Worm (Caenorhabditis elegans) whole organism, L2 larva: ENCODE results near the gene Y37E11AL.12.

ENCODE experiments used
- C34F6.9 ChIP-seq: fragments of 150-350 bp; optimal IDR thresholded peaks from 2 replicates; lab custom pipeline; 2014; ENCODE audit warnings: missing biosample characterization, missing genetic modification characterization
- F13H6.1 ChIP-seq: sonication (generic microtip); optimal IDR thresholded peaks from 2 replicates; lab custom pipeline; 2016; ENCODE audit warnings: missing genetic modification characterization, missing compliant biosample characterization
- Y55F3AM.14 ChIP-seq: fragments of 200-800 bp; sonication (Bioruptor generic); optimal IDR thresholded peaks from 2 replicates; lab custom pipeline; 2018; ENCODE audit warnings: mild to moderate bottlenecking, missing genetic modification characterization, missing compliant biosample characterization
- ZK546.5 ChIP-seq: sonication (generic microtip); optimal IDR thresholded peaks from 2 replicates; lab custom pipeline; 2017; ENCODE audit warnings: missing biosample characterization, missing genetic modification characterization
- alr-1 ChIP-seq: fragments of 150-350 bp; optimal IDR thresholded peaks from 2 replicates; lab custom pipeline; 2014; ENCODE audit warnings: missing biosample characterization, missing genetic modification characterization
- aly-2 ChIP-seq: fragments of 150-350 bp; optimal IDR thresholded peaks from 2 replicates; lab custom pipeline; 2014; ENCODE audit warnings: missing biosample characterization, missing genetic modification characterization
- blmp-1 ChIP-seq: sonication (generic microtip); optimal IDR thresholded peaks from 2 replicates; lab custom pipeline; 2017; ENCODE audit warnings: missing genetic modification characterization, mild to moderate bottlenecking, missing compliant biosample characterization, antibody characterized with exemption, moderate library complexity; ENCODE audit not compliant: insufficient read depth
- ceh-16 ChIP-seq: fragments of 150-350 bp; optimal IDR thresholded peaks from 2 replicates; lab custom pipeline; 2014; ENCODE audit warnings: missing biosample characterization, missing genetic modification characterization
- ceh-82 ChIP-seq: fragments of 150-350 bp; optimal IDR thresholded peaks from 2 replicates; lab custom pipeline; 2014; ENCODE audit warnings: missing biosample characterization, missing genetic modification characterization
- crh-2 ChIP-seq: sonication (generic microtip); optimal IDR thresholded peaks from 2 replicates; lab custom pipeline; 2017; ENCODE audit warnings: missing biosample characterization, missing genetic modification characterization
- dmd-4 ChIP-seq: sonication (generic microtip); optimal IDR thresholded peaks from 2 replicates; lab custom pipeline; 2017; ENCODE audit warnings: missing biosample characterization, missing genetic modification characterization
- egl-27 ChIP-seq: sonication (generic microtip); optimal IDR thresholded peaks from 3 replicates; lab custom pipeline; 2017; ENCODE audit warnings: missing biosample characterization, missing genetic modification reagents, missing genetic modification characterization
- elt-1 ChIP-seq: fragments of 150-350 bp; optimal IDR thresholded peaks from 2 replicates; lab custom pipeline; 2014; ENCODE audit warnings: missing biosample characterization, missing genetic modification characterization
- elt-3 ChIP-seq: sonication (generic microtip); optimal IDR thresholded peaks from 2 replicates; lab custom pipeline; 2017; ENCODE audit warnings: missing biosample characterization, missing genetic modification characterization
- fos-1 ChIP-seq: fragments of 150-350 bp; optimal IDR thresholded peaks from 2 replicates; lab custom pipeline; 2014; ENCODE audit warnings: missing biosample characterization, missing genetic modification characterization
- gmeb-1 ChIP-seq: fragments of 150-350 bp; optimal IDR thresholded peaks from 2 replicates; lab custom pipeline; 2014; ENCODE audit warnings: missing biosample characterization, missing genetic modification characterization
- lin-13 ChIP-seq: fragments of 150-350 bp; optimal IDR thresholded peaks from 2 replicates; lab custom pipeline; 2014; ENCODE audit warnings: missing biosample characterization, missing genetic modification reagents, missing genetic modification characterization
- lin-39 ChIP-seq: fragments of 150-350 bp; optimal IDR thresholded peaks from 2 replicates; lab custom pipeline; 2014; ENCODE audit warnings: missing biosample characterization, missing genetic modification reagents, missing genetic modification characterization
- lsy-2 ChIP-seq, 2 experiments: fragments of 150-350 bp in 1 of 2; sonication (generic microtip) in 1 of 2; optimal IDR thresholded peaks; 2 replicates each; lab custom pipeline; 2014 to 2017; ENCODE audit warnings: missing biosample characterization in 2 of 2, missing genetic modification characterization in 2 of 2
- mbf-1 ChIP-seq: sonication (generic microtip); optimal IDR thresholded peaks from 2 replicates; lab custom pipeline; 2017; ENCODE audit warnings: missing biosample characterization, missing genetic modification characterization
- mdl-1 ChIP-seq, 2 experiments: fragments of 150-350 bp in 1 of 2; sonication (generic microtip) in 1 of 2; optimal IDR thresholded peaks; 2 replicates each; lab custom pipeline; 2017; ENCODE audit warnings: missing biosample characterization in 2 of 2, missing genetic modification characterization in 2 of 2
- nhr-10 ChIP-seq: sonication (generic microtip); optimal IDR thresholded peaks from 2 replicates; lab custom pipeline; 2017; ENCODE audit warnings: missing biosample characterization, missing genetic modification characterization
- nhr-11 ChIP-seq: fragments of 150-350 bp; optimal IDR thresholded peaks from 2 replicates; lab custom pipeline; 2014; ENCODE audit warnings: missing biosample characterization, missing genetic modification characterization
- nhr-12 ChIP-seq: fragments of 150-350 bp; optimal IDR thresholded peaks from 2 replicates; lab custom pipeline; 2014; ENCODE audit warnings: missing biosample characterization, missing genetic modification characterization
- nhr-129 ChIP-seq: fragments of 150-350 bp; optimal IDR thresholded peaks from 2 replicates; lab custom pipeline; 2014; ENCODE audit warnings: missing biosample characterization, missing genetic modification characterization
- nhr-21 ChIP-seq: fragments of 150-350 bp; optimal IDR thresholded peaks from 2 replicates; lab custom pipeline; 2014; ENCODE audit warnings: missing biosample characterization, missing genetic modification characterization
- nhr-23 ChIP-seq: fragments of 150-350 bp; optimal IDR thresholded peaks from 2 replicates; lab custom pipeline; 2014; ENCODE audit warnings: missing biosample characterization, missing genetic modification reagents, missing genetic modification characterization
- nhr-237 ChIP-seq: fragments of 150-350 bp; optimal IDR thresholded peaks from 2 replicates; lab custom pipeline; 2014; ENCODE audit warnings: missing biosample characterization, missing genetic modification characterization
- nhr-25 ChIP-seq: fragments of 150-350 bp; sonication (generic microtip); optimal IDR thresholded peaks from 3 replicates; lab custom pipeline; 2014; ENCODE audit warnings: missing biosample characterization, missing genetic modification characterization
- nhr-6 ChIP-seq: fragments of 150-350 bp; optimal IDR thresholded peaks from 2 replicates; lab custom pipeline; 2014; ENCODE audit warnings: missing biosample characterization, missing genetic modification characterization
- nhr-77 ChIP-seq: fragments of 150-350 bp; optimal IDR thresholded peaks from 2 replicates; lab custom pipeline; 2014; ENCODE audit warnings: missing biosample characterization, missing genetic modification characterization
- peb-1 ChIP-seq: fragments of 150-350 bp; optimal IDR thresholded peaks from 2 replicates; lab custom pipeline; 2014; ENCODE audit warnings: missing biosample characterization, missing genetic modification characterization
- sem-4 ChIP-seq: fragments of 150-350 bp; optimal IDR thresholded peaks from 2 replicates; lab custom pipeline; 2014; ENCODE audit warnings: missing biosample characterization, missing genetic modification reagents, missing genetic modification characterization
- sma-3 ChIP-seq: sonication (generic microtip); optimal IDR thresholded peaks from 2 replicates; lab custom pipeline; 2016; ENCODE audit warnings: missing genetic modification reagents, missing genetic modification characterization, missing compliant biosample characterization
- sma-9 ChIP-seq, 2 experiments: fragments of 150-350 bp in 1 of 2; sonication (generic microtip) in 1 of 2; optimal IDR thresholded peaks; 2 replicates each; lab custom pipeline; 2014 to 2016; ENCODE audit warnings: missing genetic modification characterization in 2 of 2, mild to moderate bottlenecking in 1 of 2, missing biosample characterization in 1 of 2, missing compliant biosample characterization in 1 of 2, missing genetic modification reagents in 1 of 2, moderate library complexity in 1 of 2
- snpc-4 ChIP-seq: fragments of 150-350 bp; optimal IDR thresholded peaks from 2 replicates; lab custom pipeline; 2014; ENCODE audit warnings: missing biosample characterization, missing genetic modification characterization
- unc-39 ChIP-seq: fragments of 150-350 bp; optimal IDR thresholded peaks from 2 replicates; lab custom pipeline; 2014; ENCODE audit warnings: missing biosample characterization, missing genetic modification characterization
- unc-55 ChIP-seq: fragments of 150-350 bp; sonication (generic microtip); optimal IDR thresholded peaks from 3 replicates; lab custom pipeline; 2014; ENCODE audit warnings: missing biosample characterization, missing genetic modification reagents, missing genetic modification characterization
- unc-62 ChIP-seq: fragments of 150-350 bp; optimal IDR thresholded peaks from 2 replicates; lab custom pipeline; 2014; ENCODE audit warnings: missing biosample characterization, missing genetic modification reagents, missing genetic modification characterization
- zag-1 ChIP-seq: fragments of 150-350 bp; optimal IDR thresholded peaks from 2 replicates; lab custom pipeline; 2014; ENCODE audit warnings: missing biosample characterization, missing genetic modification characterization
- ztf-1 ChIP-seq: fragments of 200-800 bp; sonication (Bioruptor generic); conservative IDR thresholded peaks from 2 replicates; pipeline ENCODE4 v1.3.6; 2022; ENCODE audit warnings: missing genetic modification characterization, missing compliant biosample characterization
- ztf-11 ChIP-seq: sonication (generic microtip); optimal IDR thresholded peaks from 2 replicates; lab custom pipeline; 2017; ENCODE audit warnings: missing biosample characterization, missing genetic modification characterization
- ztf-4 ChIP-seq: fragments of 150-350 bp; optimal IDR thresholded peaks from 2 replicates; lab custom pipeline; 2014; ENCODE audit warnings: missing biosample characterization, missing genetic modification characterization

The Y37E11AL.12 gene

ce11 chrIV:3701892-3702291 lies at the start of gene Y37E11AL.12:
Y37E11AL.12 (minus strand) TSS chrIV:3701992.
- TF ChIP-seq egl-27 (tag; lab: Kevin White, UChicago) (no peak), alr-1 (tag; lab: Kevin White, UChicago) (no peak), Y55F3AM.14 (no peak), peb-1 (tag; lab: Kevin White, UChicago) (no peak), mdl-1 (tag; optimal IDR thresholded peaks at IDR 0.05; lab: Kevin White, UChicago) (no peak), dmd-4 (tag; lab: Kevin White, UChicago) (no peak), elt-1 (tag; lab: Kevin White, UChicago) (no peak), ztf-1 (GFP tag; lab: Robert Waterston, UW) (no peak), unc-55 (no peak), nhr-10 (tag; lab: Kevin White, UChicago) (no peak), zag-1 (no peak), gmeb-1 (no peak), blmp-1 (no peak), ceh-82 (tag; lab: Kevin White, UChicago) (no peak), nhr-21 (tag; lab: Kevin White, UChicago) (no peak), lin-13 (GFP tag; lab: Kevin White, UChicago) (no peak), ztf-11 (tag; lab: Kevin White, UChicago) (no peak), nhr-77 (no peak), unc-39 (no peak), aly-2 (tag; lab: Kevin White, UChicago) (no peak)

- TF ChIP-seq nhr-12 (tag; lab: Kevin White, UChicago) (no peak), ceh-82 (tag; lab: Kevin White, UChicago) (no peak), F13H6.1 (tag; lab: Kevin White, UChicago) (no peak), nhr-129 (tag; lab: Kevin White, UChicago) (no peak), ztf-11 (tag; lab: Kevin White, UChicago) (no peak), gmeb-1 (no peak), fos-1 (no peak), nhr-25 (no peak), egl-27 (tag; lab: Kevin White, UChicago) (no peak), nhr-23 (tag; lab: Kevin White, UChicago) (no peak), mbf-1 (no peak), nhr-237 (tag; lab: Kevin White, UChicago) (no peak)
These were observed 49.2 kb upstream of the Y37E11AL.12 start, which contains the start of gene ugt-45 for ce11 chrIV:3751001-3751400. ugt-45 (minus strand) TSS chrIV:3751101.

ce11 chrIV:3745806-3746205 lies 44.0 kb upstream of the Y37E11AL.12 start:
- no peak for TF ChIP-seq ztf-11 (tag; lab: Kevin White, UChicago)

ce11 chrIV:3743748-3744147 lies 42.0 kb upstream of the Y37E11AL.12 start, which contains the start of gene siah-1:
siah-1 (plus strand) TSS chrIV:3744048.
- no peak for TF ChIP-seq ZK546.5 (tag; lab: Kevin White, UChicago)
- no peak for TF ChIP-seq elt-3 (tag; lab: Kevin White, UChicago)
- no peak for TF ChIP-seq nhr-129 (tag; lab: Kevin White, UChicago)
- no peak for TF ChIP-seq snpc-4 (tag; lab: Kevin White, UChicago)
- TF ChIP-seq nhr-77: no peak
- no peak for TF ChIP-seq dmd-4 (tag; lab: Kevin White, UChicago)
- TF ChIP-seq C34F6.9: no peak
- no peak for TF ChIP-seq unc-62
- no peak for TF ChIP-seq sem-4 (tag; lab: Kevin White, UChicago)
- no peak for TF ChIP-seq ztf-4 (tag; lab: Kevin White, UChicago)
- no peak for TF ChIP-seq lin-39
- TF ChIP-seq, all 48 proteins: peak for 0

ce11 chrIV:3742426-3742839 lies 40.6 kb upstream of the Y37E11AL.12 start:
- TF ChIP-seq sma-9 (GFP tag; optimal IDR thresholded peaks at IDR 0.05; lab: Kevin White, UChicago) (peak; percentile 90), sma-9 (tag; optimal IDR thresholded peaks at IDR 0.05; lab: Kevin White, UChicago) (no peak), elt-3 (tag; lab: Kevin White, UChicago) (no peak), nhr-77 (no peak), lsy-2 (tag; optimal IDR thresholded peaks at IDR 0.05; lab: Kevin White, UChicago) (peak; percentile 38 to 91), zag-1 (peak; percentile 1), unc-62 (peak; percentile 34), nhr-23 (tag; lab: Kevin White, UChicago) (no peak), ztf-1 (GFP tag; lab: Robert Waterston, UW) (no peak), mbf-1 (no peak), egl-27 (tag; lab: Kevin White, UChicago) (peak; percentile 39), nhr-6 (tag; lab: Kevin White, UChicago) (peak; percentile 62), ztf-11 (tag; lab: Kevin White, UChicago) (no peak), blmp-1 (peak; percentile 62), peb-1 (tag; lab: Kevin White, UChicago) (no peak), lin-39 (no peak), dmd-4 (tag; lab: Kevin White, UChicago) (no peak), sma-3 (peak; percentile 67), nhr-21 (tag; lab: Kevin White, UChicago) (peak; percentile 78), mdl-1 (tag; optimal IDR thresholded peaks at IDR 0.05; lab: Kevin White, UChicago) (peak in 1 of 2 experiments; percentile 61), nhr-11 (no peak), gmeb-1 (peak; percentile 80), ZK546.5 (tag; lab: Kevin White, UChicago) (no peak), nhr-12 (tag; lab: Kevin White, UChicago) (no peak), C34F6.9 (peak; percentile 94), nhr-129 (tag; lab: Kevin White, UChicago) (peak; percentile 93), ceh-16 (tag; lab: Kevin White, UChicago) (no peak), crh-2 (tag; lab: Kevin White, UChicago) (peak; percentile 87)
